Worm (Caenorhabditis elegans) whole organism, L4 larva: ENCODE data around the gene AH9.4.

ENCODE experiments used
- ama-1 ChIP-seq: fragments of 150-350 bp; optimal IDR thresholded peaks from 2 replicates; lab custom pipeline; 2014; ENCODE audit warnings: inconsistent platforms, mixed read lengths
- daf-12 ChIP-seq: fragments of 150-350 bp; optimal IDR thresholded peaks from 2 replicates; lab custom pipeline; 2014; ENCODE audit warnings: missing biosample characterization, missing genetic modification reagents, missing genetic modification characterization
- egl-27 ChIP-seq: sonication (generic microtip); optimal IDR thresholded peaks from 3 replicates; lab custom pipeline; 2017; ENCODE audit warnings: missing biosample characterization, missing genetic modification reagents, missing genetic modification characterization
- lin-13 ChIP-seq: fragments of 150-350 bp; optimal IDR thresholded peaks from 2 replicates; lab custom pipeline; 2014; ENCODE audit warnings: missing biosample characterization, missing genetic modification reagents, missing genetic modification characterization
- lin-38 ChIP-seq: fragments of 200-800 bp; sonication (Bioruptor generic); IDR thresholded peaks from 2 replicates; pipeline ENCODE4 v1.3.6; 2022; ENCODE audit warnings: missing genetic modification reagents, missing genetic modification characterization, missing compliant biosample characterization
- nhr-111 ChIP-seq: fragments of 200-800 bp; sonication (Bioruptor generic); optimal IDR thresholded peaks from 2 replicates; lab custom pipeline; 2018; ENCODE audit warnings: mild to moderate bottlenecking, missing genetic modification characterization, missing compliant biosample characterization
- pqm-1 ChIP-seq: sonication (generic microtip); optimal IDR thresholded peaks from 2 replicates; lab custom pipeline; 2017; ENCODE audit warnings: missing biosample characterization, missing genetic modification characterization
- skn-1 ChIP-seq: fragments of 150-350 bp; optimal IDR thresholded peaks from 2 replicates; lab custom pipeline; 2014; ENCODE audit warnings: missing biosample characterization, missing genetic modification characterization
- unc-39 ChIP-seq: sonication (generic microtip); optimal IDR thresholded peaks from 2 replicates; lab custom pipeline; 2017; ENCODE audit warnings: missing biosample characterization, missing genetic modification characterization
- unc-62 ChIP-seq, 3 experiments: fragments of 150-350 bp in 1 of 3; sonication (generic microtip); optimal IDR thresholded peaks in 2 of 3; peaks in 1 of 3; 1 replicate in 1 of 3; 2 replicates in 2 of 3; lab custom pipeline; 2014 to 2017; ENCODE audit warnings: missing biosample characterization in 3 of 3, missing genetic modification characterization in 3 of 3, missing genetic modification reagents in 3 of 3, missing genotype in 1 of 3
- zfp-3 ChIP-seq: fragments of 200-800 bp; sonication (Bioruptor generic); conservative IDR thresholded peaks from 2 replicates; pipeline ENCODE4 v1.3.6; 2022; ENCODE audit warnings: missing genetic modification reagents, missing genetic modification characterization, missing compliant biosample characterization
- ztf-11 ChIP-seq: fragments of 150-350 bp; optimal IDR thresholded peaks from 2 replicates; lab custom pipeline; 2014; ENCODE audit warnings: missing biosample characterization, missing genetic modification characterization

- no peak for TF ChIP-seq lin-13 (GFP tag; lab: Kevin White, UChicago)
- no peak for TF ChIP-seq daf-12 (tag; lab: Kevin White, UChicago)
- no peak for TF ChIP-seq unc-39 (tag; lab: Kevin White, UChicago)
- no peak for TF ChIP-seq zfp-3 (GFP tag; lab: Robert Waterston, UW)
- TF ChIP-seq pqm-1 (tag; lab: Kevin White, UChicago), result no peak
- no peak for TF ChIP-seq lin-38 (GFP tag; lab: Robert Waterston, UW)
- no peak for TF ChIP-seq ztf-11
- no peak for TF ChIP-seq egl-27
- TF ChIP-seq nhr-111 (GFP tag; lab: Kevin White, UChicago), result no peak
- no peak for TF ChIP-seq skn-1 (tag; lab: Kevin White, UChicago)
- no peak for TF ChIP-seq ama-1 (lab: Kevin White, UChicago)
- no peak for TF ChIP-seq unc-62 (GFP tag; optimal IDR thresholded peaks at IDR 0.05 in 1 of 2; lab: Kevin White, UChicago)
- no peak for TF ChIP-seq unc-62 (tag; optimal IDR thresholded peaks at IDR 0.05; lab: Kevin White, UChicago)
These were observed 42.8 kb downstream of the AH9.4 start for ce11 chrX:2231346-2231745.
